Fruit fly (Drosophila melanogaster) whole organism, adult: ENCODE measurements around the gene CG9184.

ENCODE experiments used
- CG12768 ChIP-seq: fragments of 200-800 bp; sonication (Bioruptor generic); optimal IDR thresholded peaks from 2 replicates; lab custom pipeline; 2017; ENCODE audit warnings: missing biosample characterization, missing genetic modification characterization, mild to moderate bottlenecking, moderate library complexity, missing genetic modification reagents
- CG33017 ChIP-seq: fragments of 200-800 bp; sonication (Bioruptor generic); optimal IDR thresholded peaks from 2 replicates; lab custom pipeline; 2018; ENCODE audit warnings: missing biosample characterization, mild to moderate bottlenecking, missing genetic modification characterization, moderate library complexity
- cnc ChIP-seq, 2 experiments: fragments of >200 bp; optimal IDR thresholded peaks; 2 replicates each; lab custom pipeline; 2017

dm6 chr3L:1295693-1296092 lies 26.9 kb downstream of the CG9184 start, which contains the start of gene Rabex-5:
- no peak for TF ChIP-seq CG33017 (tag; lab: Kevin White, UChicago)
- no peak for TF ChIP-seq CG12768 (GFP tag; lab: Kevin White, UChicago)
- no peak for TF ChIP-seq cnc (optimal IDR thresholded peaks at IDR 0.05; lab: Kevin White, UChicago)
